Worm (Caenorhabditis elegans): ENCODE data around the gene cpt-5.

- TF ChIP-seq mml-1 (tag; optimal IDR thresholded peaks at IDR 0.05), result no peak
- no peak for TF ChIP-seq ztf-11 (tag; optimal IDR thresholded peaks at IDR 0.05)
Measured at ce11 chrV:13876529-13876928, 3.5 kb downstream of the cpt-5 start, which contains the start of gene T22G5.1.

All from whole organism, L3 larva.